Fruit fly (Drosophila melanogaster) whole organism, embryonic: ENCODE data around the gene Naa20A.

Source experiments
- CG10147 ChIP-seq: fragments of 200-800 bp; sonication (Bioruptor generic); optimal IDR thresholded peaks from 2 replicates; lab custom pipeline; 2019; ENCODE audit warnings: missing biosample characterization, mild to moderate bottlenecking, missing genetic modification characterization, moderate library complexity
- CG10654 ChIP-seq: fragments of 200-800 bp; sonication (Bioruptor generic); optimal IDR thresholded peaks from 2 replicates; lab custom pipeline; 2016; ENCODE audit warnings: missing biosample characterization, missing genetic modification characterization
- CG11504 ChIP-seq: fragments of 200-800 bp; sonication (Bioruptor generic); optimal IDR thresholded peaks from 3 replicates; lab custom pipeline; 2019; ENCODE audit warnings: missing biosample characterization, mild to moderate bottlenecking, missing genetic modification characterization, moderate library complexity
- CG14014 ChIP-seq: fragments of 200-800 bp; sonication (Bioruptor generic); IDR thresholded peaks from 2 replicates; pipeline ENCODE4 v1.3.6; 2022; ENCODE audit warnings: missing biosample characterization, missing genetic modification characterization
- CG14860 ChIP-seq: fragments of 200-800 bp; sonication (Bioruptor generic); IDR thresholded peaks from 3 replicates; pipeline ENCODE4 v1.3.6; 2022; ENCODE audit warnings: missing biosample characterization, missing genetic modification characterization; ENCODE audit not compliant: partially characterized antibody
- CG17612 ChIP-seq: fragments of 200-800 bp; sonication (Bioruptor generic); IDR thresholded peaks from 2 replicates; pipeline ENCODE4 v1.3.6; 2022; ENCODE audit warnings: missing biosample characterization, missing genetic modification characterization
- CG2120 ChIP-seq: fragments of 200-800 bp; sonication (Bioruptor generic); optimal IDR thresholded peaks from 3 replicates; lab custom pipeline; 2016; ENCODE audit warnings: missing biosample characterization, missing genetic modification characterization
- CG32767 ChIP-seq: fragments of 200-800 bp; sonication (Bioruptor generic); IDR thresholded peaks from 2 replicates; pipeline ENCODE4 v1.3.6; 2022; ENCODE audit warnings: missing biosample characterization, missing genetic modification characterization
- CG4282 ChIP-seq: fragments of 200-800 bp; sonication (Bioruptor generic); optimal IDR thresholded peaks from 2 replicates; lab custom pipeline; 2016; ENCODE audit warnings: missing biosample characterization, missing genetic modification characterization
- CG5953 ChIP-seq: fragments of 200-800 bp; sonication (Bioruptor generic); IDR thresholded peaks from 2 replicates; pipeline ENCODE4 v1.3.6; 2022; ENCODE audit warnings: missing biosample characterization, missing genetic modification characterization
- CG8281 ChIP-seq: fragments of 200-800 bp; sonication (Bioruptor generic); optimal IDR thresholded peaks from 2 replicates; lab custom pipeline; 2018; ENCODE audit warnings: missing biosample characterization, mild to moderate bottlenecking, missing genetic modification characterization, moderate library complexity
- CG8924 ChIP-seq: fragments of 200-800 bp; optimal IDR thresholded peaks from 3 replicates; lab custom pipeline; 2019; ENCODE audit warnings: missing biosample characterization, mild to moderate bottlenecking, missing genetic modification characterization, moderate library complexity
- CG8944 ChIP-seq: fragments of 200-800 bp; sonication (Bioruptor generic); optimal IDR thresholded peaks from 3 replicates; lab custom pipeline; 2016; ENCODE audit warnings: missing biosample characterization, missing genetic modification characterization
- CG9817 ChIP-seq: fragments of 200-800 bp; sonication (Bioruptor generic); optimal IDR thresholded peaks from 2 replicates; lab custom pipeline; 2018; ENCODE audit warnings: missing biosample characterization, mild to moderate bottlenecking, missing genetic modification characterization, moderate library complexity
- CTCF ChIP-seq: fragments of 200-800 bp; sonication (Bioruptor generic); optimal IDR thresholded peaks from 2 replicates; lab custom pipeline; 2017; ENCODE audit warnings: missing biosample characterization, mild to moderate bottlenecking, missing genetic modification characterization, moderate library complexity
- CrebB ChIP-seq: fragments of 200-800 bp; sonication (Bioruptor generic); optimal IDR thresholded peaks from 3 replicates; lab custom pipeline; 2018; ENCODE audit warnings: missing biosample characterization, mild to moderate bottlenecking, missing genetic modification characterization
- Dbx ChIP-seq: fragments of 200-800 bp; sonication (Bioruptor generic); IDR thresholded peaks from 3 replicates; pipeline ENCODE4 v1.3.6; 2022; ENCODE audit warnings: missing biosample characterization, missing genetic modification characterization
- Dip3 ChIP-seq: fragments of 200-800 bp; sonication (Bioruptor generic); optimal IDR thresholded peaks from 3 replicates; lab custom pipeline; 2016; ENCODE audit warnings: missing biosample characterization, missing genetic modification characterization
- Ets65A ChIP-seq: fragments of 200-800 bp; sonication (Bioruptor generic); peaks from one replicate; lab custom pipeline; 2016; ENCODE audit warnings: missing biosample characterization, missing genetic modification characterization
- Fer3 ChIP-seq: fragments of 200-800 bp; sonication (Bioruptor generic); optimal IDR thresholded peaks from 2 replicates; lab custom pipeline; 2018; ENCODE audit warnings: missing biosample characterization, mild to moderate bottlenecking, missing genetic modification characterization, moderate library complexity
- Hey ChIP-seq: fragments of 200-800 bp; sonication (Bioruptor generic); optimal IDR thresholded peaks from 3 replicates; lab custom pipeline; 2018; ENCODE audit warnings: missing biosample characterization, mild to moderate bottlenecking, missing genetic modification characterization
- Optix ChIP-seq: fragments of 200-800 bp; sonication (Bioruptor generic); IDR thresholded peaks from 3 replicates; pipeline ENCODE4 v1.3.6; 2022; ENCODE audit warnings: missing biosample characterization, missing genetic modification characterization
- Six4 ChIP-seq: fragments of 200-800 bp; sonication (Bioruptor generic); optimal IDR thresholded peaks from 2 replicates; lab custom pipeline; 2016; ENCODE audit warnings: missing biosample characterization, missing genetic modification characterization
- ap ChIP-seq: fragments of 200-800 bp; sonication (Bioruptor generic); IDR thresholded peaks from 2 replicates; pipeline ENCODE4 v1.3.6; 2022; ENCODE audit warnings: missing biosample characterization, missing genetic modification characterization
- ase ChIP-seq: fragments of 200-800 bp; sonication (Bioruptor generic); IDR thresholded peaks from 3 replicates; pipeline ENCODE4 v1.3.6; 2022; ENCODE audit warnings: missing biosample characterization, missing genetic modification characterization
- bsh ChIP-seq, 2 experiments: fragments of 200-800 bp; sonication (Bioruptor generic); optimal IDR thresholded peaks; 2 replicates each; lab custom pipeline; 2017 to 2018; ENCODE audit warnings: mild to moderate bottlenecking in 2 of 2, missing biosample characterization in 2 of 2, missing genetic modification characterization in 2 of 2, moderate library complexity in 1 of 2
- crc ChIP-seq: fragments of 200-800 bp; sonication (Bioruptor generic); optimal IDR thresholded peaks from 2 replicates; lab custom pipeline; 2016; ENCODE audit warnings: missing biosample characterization, missing genetic modification characterization
- dati ChIP-seq: fragments of 200-800 bp; sonication (Bioruptor generic); IDR thresholded peaks from 2 replicates; pipeline ENCODE4 v1.3.6; 2022; ENCODE audit warnings: missing biosample characterization, missing genetic modification characterization
- dysf ChIP-seq: fragments of 200-800 bp; sonication (Bioruptor generic); IDR thresholded peaks from 3 replicates; pipeline ENCODE4 v1.3.6; 2022; ENCODE audit warnings: missing biosample characterization, missing genetic modification characterization
- emc ChIP-seq: fragments of 200-800 bp; sonication (Bioruptor generic); optimal IDR thresholded peaks from 2 replicates; lab custom pipeline; 2016; ENCODE audit warnings: missing biosample characterization, missing genetic modification characterization
- exex ChIP-seq: fragments of 200-800 bp; sonication (Bioruptor generic); optimal IDR thresholded peaks from 4 replicates; lab custom pipeline; 2018; ENCODE audit warnings: missing biosample characterization, mild to moderate bottlenecking, missing genetic modification characterization, moderate library complexity
- fu2 ChIP-seq: fragments of 200-800 bp; sonication (Bioruptor generic); optimal IDR thresholded peaks from 2 replicates; lab custom pipeline; 2016; ENCODE audit warnings: missing biosample characterization, missing genetic modification characterization
- hkb ChIP-seq, 2 experiments: fragments of 200-800 bp in 1 of 2; fragments of >200 bp in 1 of 2; sonication (Bioruptor generic) in 1 of 2; IDR thresholded peaks in 1 of 2; optimal IDR thresholded peaks in 1 of 2; 2 replicates each; pipeline versions ENCODE4 v1.3.6 to Lab custom; 2017 to 2022; ENCODE audit warnings: missing biosample characterization in 1 of 2, missing genetic modification characterization in 1 of 2
- lab ChIP-seq: fragments of 200-800 bp; sonication (Bioruptor generic); optimal IDR thresholded peaks from 3 replicates; lab custom pipeline; 2017; ENCODE audit warnings: missing biosample characterization, missing genetic modification characterization, mild to moderate bottlenecking, moderate library complexity, missing genetic modification reagents
- phol ChIP-seq: fragments of 200-800 bp; sonication (Bioruptor generic); optimal IDR thresholded peaks from 3 replicates; lab custom pipeline; 2018; ENCODE audit warnings: missing biosample characterization, mild to moderate bottlenecking, missing genetic modification characterization, moderate library complexity
- pita ChIP-seq: fragments of 200-800 bp; sonication (Bioruptor generic); optimal IDR thresholded peaks from 2 replicates; lab custom pipeline; 2017; ENCODE audit warnings: missing biosample characterization, mild to moderate bottlenecking, missing genetic modification characterization
- prd ChIP-seq, 3 experiments: fragments of >200 bp in 2 of 3; fragments of 200-800 bp in 1 of 3; sonication (Bioruptor generic) in 1 of 3; optimal IDR thresholded peaks in 2 of 3; IDR thresholded peaks in 1 of 3; 2 replicates in 2 of 3; 3 replicates in 1 of 3; pipeline versions ENCODE4 v1.3.6 to Lab custom; 2017 to 2022; ENCODE audit warnings: missing biosample characterization in 1 of 3, missing genetic modification characterization in 1 of 3
- ranshi ChIP-seq: fragments of 200-800 bp; sonication (Bioruptor generic); IDR thresholded peaks from 2 replicates; pipeline ENCODE4 v1.3.6; 2022; ENCODE audit warnings: missing biosample characterization, missing genetic modification characterization
- sd ChIP-seq: fragments of 200-800 bp; sonication (Bioruptor generic); optimal IDR thresholded peaks from 3 replicates; lab custom pipeline; 2018; ENCODE audit warnings: missing biosample characterization, mild to moderate bottlenecking, missing genetic modification characterization, moderate library complexity
- sna ChIP-seq: fragments of 200-800 bp; sonication (Bioruptor generic); IDR thresholded peaks from 2 replicates; pipeline ENCODE4 v1.3.6; 2022; ENCODE audit warnings: missing biosample characterization, missing genetic modification characterization; ENCODE audit not compliant: partially characterized antibody
- so ChIP-seq: fragments of 200-800 bp; sonication (Bioruptor generic); IDR thresholded peaks from 3 replicates; pipeline ENCODE4 v1.3.6; 2022; ENCODE audit warnings: missing biosample characterization, missing genetic modification characterization
- sob ChIP-seq: fragments of 200-800 bp; sonication (Bioruptor generic); IDR thresholded peaks from 2 replicates; pipeline ENCODE4 v1.3.6; 2022; ENCODE audit warnings: missing biosample characterization, missing genetic modification characterization
- stc ChIP-seq: fragments of 200-800 bp; sonication (Bioruptor generic); IDR thresholded peaks from 2 replicates; pipeline ENCODE4 v1.3.6; 2022; ENCODE audit warnings: missing biosample characterization, missing genetic modification characterization
- tgo ChIP-seq: fragments of 200-800 bp; sonication (Bioruptor generic); IDR thresholded peaks from 3 replicates; pipeline ENCODE4 v1.3.6; 2022; ENCODE audit warnings: missing biosample characterization, missing genetic modification characterization
- tin ChIP-seq: fragments of 200-800 bp; sonication (Bioruptor generic); optimal IDR thresholded peaks from 3 replicates; lab custom pipeline; 2016; ENCODE audit warnings: missing biosample characterization, missing genetic modification characterization
- toy ChIP-seq: fragments of 200-800 bp; sonication (Bioruptor generic); IDR thresholded peaks from 2 replicates; pipeline ENCODE4 v1.3.6; 2022; ENCODE audit warnings: missing biosample characterization, missing genetic modification characterization
- unpg ChIP-seq: fragments of 200-800 bp; sonication (Bioruptor generic); optimal IDR thresholded peaks from 3 replicates; lab custom pipeline; 2018; ENCODE audit warnings: missing biosample characterization, mild to moderate bottlenecking, missing genetic modification characterization, moderate library complexity
- vnd ChIP-seq: fragments of 200-800 bp; sonication (Bioruptor generic); IDR thresholded peaks from 3 replicates; pipeline ENCODE4 v1.3.6; 2022; ENCODE audit warnings: missing biosample characterization, missing genetic modification characterization; ENCODE audit not compliant: partially characterized antibody
- zen2 ChIP-seq: fragments of 200-800 bp; sonication (Bioruptor generic); IDR thresholded peaks from 3 replicates; pipeline ENCODE4 v1.3.6; 2022; ENCODE audit warnings: missing biosample characterization, missing genetic modification characterization; ENCODE audit not compliant: partially characterized antibody
- zf30C ChIP-seq: fragments of 200-800 bp; sonication (Bioruptor generic); optimal IDR thresholded peaks from 3 replicates; lab custom pipeline; 2018; ENCODE audit warnings: missing biosample characterization, mild to moderate bottlenecking, missing genetic modification characterization
- zfh2 ChIP-seq: fragments of 200-800 bp; sonication (Bioruptor generic); optimal IDR thresholded peaks from 2 replicates; lab custom pipeline; 2016; ENCODE audit warnings: missing biosample characterization, missing genetic modification characterization

Gene Naa20A

dm6 chrX:19668405-19668804, 45.5 kb upstream of the Naa20A start (continued):
- peak; percentile 88 for TF ChIP-seq CG32767 (GFP tag; lab: Robert Waterston, UW)
- peak; percentile 97 for TF ChIP-seq unpg (GFP tag; lab: Kevin White, UChicago)
- peak; percentile 89 for TF ChIP-seq Hey (tag; lab: Kevin White, UChicago)
- no peak for TF ChIP-seq prd (optimal IDR thresholded peaks at IDR 0.05; lab: Kevin White, UChicago)
- TF ChIP-seq prd (GFP tag; IDR thresholded peaks at IDR 0.05; lab: Robert Waterston, UW): peak; percentile 95
- TF ChIP-seq CG2120: peak; percentile 98
- TF ChIP-seq CG11504 (tag; lab: Kevin White, UChicago): peak; percentile 95
- peak; percentile 79 for TF ChIP-seq dati (GFP tag; lab: Robert Waterston, UW)
- TF ChIP-seq zf30C (GFP tag; lab: Kevin White, UChicago): no peak
- TF ChIP-seq crc: peak; percentile 97
- peak; percentile 95 for TF ChIP-seq lab (GFP tag; lab: Kevin White, UChicago)
- no peak for TF ChIP-seq zen2 (GFP tag; lab: Robert Waterston, UW)
- TF ChIP-seq CG10654 (GFP tag; lab: Kevin White, UChicago): peak; percentile 88
- TF ChIP-seq Six4: peak; percentile 94
- TF ChIP-seq Dip3 (GFP tag; lab: Kevin White, UChicago): peak; percentile 98
- TF ChIP-seq sob (GFP tag; lab: Robert Waterston, UW): peak; percentile 95
- TF ChIP-seq toy (GFP tag; lab: Robert Waterston, UW): peak; percentile 72; the same call in 1 of the 2 replicates
- TF ChIP-seq CG8944: peak; percentile 98
- peak; percentile 56 for TF ChIP-seq CTCF (GFP tag; lab: Kevin White, UChicago)
- TF ChIP-seq CG8281 (tag; lab: Kevin White, UChicago): peak; percentile 86
- TF ChIP-seq CG14014 (GFP tag; lab: Robert Waterston, UW): peak; percentile 96
- TF ChIP-seq Ets65A (GFP tag; lab: Kevin White, UChicago): peak; percentile 100
- peak; percentile 97 for TF ChIP-seq CG9817 (tag; lab: Kevin White, UChicago)
- peak; percentile 94 for TF ChIP-seq ranshi (GFP tag; lab: Robert Waterston, UW)
- peak; percentile 89 for TF ChIP-seq Dbx
- no peak for TF ChIP-seq CG14860
- TF ChIP-seq tgo: peak; percentile 92
- TF ChIP-seq bsh (GFP tag; optimal IDR thresholded peaks at IDR 0.05; lab: Kevin White, UChicago): peak; percentile 97 to 98
- peak; percentile 98 for TF ChIP-seq zfh2 (GFP tag; lab: Kevin White, UChicago)
- peak; percentile 95 for TF ChIP-seq dysf (GFP tag; lab: Robert Waterston, UW)
- no peak for TF ChIP-seq hkb (optimal IDR thresholded peaks at IDR 0.05; lab: Kevin White, UChicago)
- peak; percentile 92 for TF ChIP-seq hkb (GFP tag; IDR thresholded peaks at IDR 0.05; lab: Robert Waterston, UW)
- TF ChIP-seq Optix (GFP tag; lab: Robert Waterston, UW): peak; percentile 97
- no peak for TF ChIP-seq CG10147 (GFP tag; lab: Kevin White, UChicago)
- peak; percentile 94 for TF ChIP-seq CG8924
- TF ChIP-seq phol (tag; lab: Kevin White, UChicago): peak; percentile 91
- peak; percentile 93 for TF ChIP-seq Fer3 (tag; lab: Kevin White, UChicago)
- TF ChIP-seq tin (GFP tag; lab: Kevin White, UChicago): peak; percentile 97
- peak; percentile 88 for TF ChIP-seq stc
- no peak for TF ChIP-seq exex
- TF ChIP-seq CG17612 (GFP tag; lab: Robert Waterston, UW): peak; percentile 81
- TF ChIP-seq CrebB (tag; lab: Kevin White, UChicago): peak; percentile 94
- no peak for TF ChIP-seq pita
- TF ChIP-seq so (GFP tag; lab: Robert Waterston, UW): peak; percentile 94
- peak; percentile 86 for TF ChIP-seq ase (GFP tag; lab: Robert Waterston, UW)
- no peak for TF ChIP-seq vnd
- TF ChIP-seq sd (tag; lab: Kevin White, UChicago): peak; percentile 99
- peak; percentile 91 for TF ChIP-seq ap (GFP tag; lab: Robert Waterston, UW)
- TF ChIP-seq CG4282 (GFP tag; lab: Kevin White, UChicago): peak; percentile 80
- peak; percentile 96 for TF ChIP-seq CG5953 (GFP tag; lab: Robert Waterston, UW)
- peak; percentile 96 for TF ChIP-seq fu2
- TF ChIP-seq sna: no peak
- peak; percentile 78 for TF ChIP-seq emc
